Worm (Caenorhabditis elegans) whole organism, L4/young adult: ENCODE data around the gene C05C8.5.

Experiments used
- W03F9.2 ChIP-seq: fragments of 150-350 bp; optimal IDR thresholded peaks from 2 replicates; lab custom pipeline; 2014; ENCODE audit warnings: missing biosample characterization, missing genetic modification characterization
- him-1 ChIP-seq: sonication (generic microtip); optimal IDR thresholded peaks from 2 replicates; lab custom pipeline; 2016; ENCODE audit warnings: missing genotype, missing genetic modification reagents, missing genetic modification characterization, missing compliant biosample characterization

- TF ChIP-seq him-1 (tag; lab: Kevin White, UChicago) = no peak
- TF ChIP-seq W03F9.2 (tag; lab: Kevin White, UChicago) = no peak
Observed at ce11 chrV:7274992-7275391, 40.4 kb upstream of the C05C8.5 start, which contains the start of gene C13A2.10.
